Worm (Caenorhabditis elegans): Measurements from ENCODE around the gene srh-149.
"Not testable (repeated sequence)": the region's sequence is repeated elsewhere in the genome, so short reads cannot be mapped to it uniquely, and the experiment has no call there.

- not testable (repeated sequence) for TF ChIP-seq mdl-1 (tag; optimal IDR thresholded peaks at IDR 0.05); nhr-23 (tag; optimal IDR thresholded peaks at IDR 0.05); sma-9 (GFP tag; optimal IDR thresholded peaks at IDR 0.05); sma-9 (tag; optimal IDR thresholded peaks at IDR 0.05); ztf-11 (tag; optimal IDR thresholded peaks at IDR 0.05); F13H6.1 (tag; optimal IDR thresholded peaks at IDR 0.05); egl-27 (tag; optimal IDR thresholded peaks at IDR 0.05); blmp-1 (tag; optimal IDR thresholded peaks at IDR 0.05; ENCODE audit: insufficient read depth)
Measured at ce11 chrV:15802623-15803022, 38.4 kb downstream of the srh-149 start, which contains the start of gene T26E4.9.

All from whole organism, L2 larva.